Fruit fly (Drosophila melanogaster): ENCODE measurements around the gene CG32104.

The CG32104 gene

dm6 chr3L:12442593-12442992 is 43.5 kb upstream of the CG32104 start (continued):
- TF ChIP-seq Smox (GFP tag; optimal IDR thresholded peaks at IDR 0.05) = peak; percentile 75
- peak; percentile 63 for TF ChIP-seq fd59A (GFP tag; optimal IDR thresholded peaks at IDR 0.05)
- TF ChIP-seq CG8632 (GFP tag; optimal IDR thresholded peaks at IDR 0.05) = peak; percentile 60
- peak; percentile 65; the same call in 2 of the 3 replicates for TF ChIP-seq CG6163 (GFP tag; IDR thresholded peaks at IDR 0.05)
- TF ChIP-seq CG6792 (GFP tag; optimal IDR thresholded peaks at IDR 0.05) = peak; percentile 52
- peak; percentile 73 for TF ChIP-seq CG34406 (GFP tag; optimal IDR thresholded peaks at IDR 0.05)
- peak; percentile 77 for TF ChIP-seq Met (GFP tag; optimal IDR thresholded peaks at IDR 0.05)
- peak; percentile 55 for TF ChIP-seq Eip75B (GFP tag; optimal IDR thresholded peaks at IDR 0.05)
- TF ChIP-seq CG16779 (tag; optimal IDR thresholded peaks at IDR 0.05) = peak; percentile 5
- peak; percentile 66 for TF ChIP-seq CG8119 (GFP tag; IDR thresholded peaks at IDR 0.05)
- TF ChIP-seq eg (GFP tag; IDR thresholded peaks at IDR 0.05) = peak; percentile 50; the same call in 1 of the 3 replicates
- TF ChIP-seq Hr38 (GFP tag; optimal IDR thresholded peaks at IDR 0.05) = no peak
- TF ChIP-seq CG10669 (GFP tag; optimal IDR thresholded peaks at IDR 0.05) = peak; percentile 75
- peak; percentile 11 for TF ChIP-seq Blimp-1 (GFP tag; optimal IDR thresholded peaks at IDR 0.05)
- TF ChIP-seq CG7368 (GFP tag; optimal IDR thresholded peaks at IDR 0.05) = peak; percentile 37
- TF ChIP-seq svp (GFP tag) = peak; percentile 88
- TF ChIP-seq fkh (GFP tag; optimal IDR thresholded peaks at IDR 0.05) = no peak
- peak; percentile 73 for TF ChIP-seq achi (GFP tag; optimal IDR thresholded peaks at IDR 0.05)
- TF ChIP-seq lz (GFP tag; optimal IDR thresholded peaks at IDR 0.05) = peak; percentile 47
- peak; percentile 76 for TF ChIP-seq CG6808 (GFP tag; optimal IDR thresholded peaks at IDR 0.05)
- TF ChIP-seq Hr39 (GFP tag; optimal IDR thresholded peaks at IDR 0.05) = peak; percentile 53
- peak; percentile 71 for TF ChIP-seq Ets96B (tag; optimal IDR thresholded peaks at IDR 0.05)
- TF ChIP-seq CG1621 (tag; optimal IDR thresholded peaks at IDR 0.05) = peak; percentile 28
- no peak for TF ChIP-seq Lpt (GFP tag; optimal IDR thresholded peaks at IDR 0.05)
- TF ChIP-seq pdm3 (GFP tag; optimal IDR thresholded peaks at IDR 0.05) = peak; percentile 78
- TF ChIP-seq vri (GFP tag; optimal IDR thresholded peaks at IDR 0.05) = peak; percentile 45
- peak; percentile 73 for TF ChIP-seq CG3032 (tag; optimal IDR thresholded peaks at IDR 0.05)
- peak; percentile 3 for TF ChIP-seq CG6854 (GFP tag; optimal IDR thresholded peaks at IDR 0.05)
- TF ChIP-seq CG3919 (GFP tag; optimal IDR thresholded peaks at IDR 0.05) = peak; percentile 74
- peak; percentile 31 for TF ChIP-seq CG11902 (GFP tag; optimal IDR thresholded peaks at IDR 0.05)
- peak; percentile 59 for TF ChIP-seq CG15336 (GFP tag; IDR thresholded peaks at IDR 0.05)
- TF ChIP-seq Sox102F (GFP tag; optimal IDR thresholded peaks at IDR 0.05) = peak; percentile 83
- TF ChIP-seq CG6276 (GFP tag; optimal IDR thresholded peaks at IDR 0.05) = peak; percentile 36
- TF ChIP-seq Eip78C (GFP tag) = peak; percentile 94
- peak; percentile 33 for TF ChIP-seq CG10631 (GFP tag; optimal IDR thresholded peaks at IDR 0.05)
- peak; percentile 70 for TF ChIP-seq acj6 (GFP tag; optimal IDR thresholded peaks at IDR 0.05)
- no peak for TF ChIP-seq dac (GFP tag; optimal IDR thresholded peaks at IDR 0.05)
- TF ChIP-seq net (GFP tag; optimal IDR thresholded peaks at IDR 0.05) = peak; percentile 53
- peak; percentile 30 for TF ChIP-seq Ets21C (GFP tag; optimal IDR thresholded peaks at IDR 0.05)
- no peak for TF ChIP-seq Eip93F (GFP tag; optimal IDR thresholded peaks at IDR 0.05)
- no peak for TF ChIP-seq CG11762 (GFP tag; optimal IDR thresholded peaks at IDR 0.05; ENCODE audit: insufficient read depth)
- TF ChIP-seq CG9139 (GFP tag; optimal IDR thresholded peaks at IDR 0.05) = peak; percentile 37
- TF ChIP-seq Hr4 (GFP tag; optimal IDR thresholded peaks at IDR 0.05) = peak; percentile 66

DNA sequence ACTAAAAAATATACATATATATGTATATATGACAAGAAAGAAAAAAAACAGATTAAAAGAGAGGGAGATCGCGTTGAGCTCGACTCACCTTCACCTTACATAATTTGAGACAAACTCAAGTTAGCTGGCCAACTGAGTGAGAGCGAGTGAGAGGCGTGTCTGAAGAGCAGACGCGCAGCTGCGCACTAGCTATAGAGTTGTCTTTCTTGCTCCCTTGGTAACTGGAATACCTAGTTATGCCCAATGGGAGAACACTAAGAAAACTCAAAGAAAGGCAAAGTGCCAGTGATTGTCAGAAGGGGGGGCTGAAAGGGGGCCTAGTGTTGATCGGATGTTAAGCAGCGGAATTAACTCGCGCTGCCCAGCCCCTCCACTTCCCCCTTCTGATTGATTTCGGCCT is 35.3 kb upstream of the CG32104 start:
- TF ChIP-seq fkh (GFP tag; optimal IDR thresholded peaks at IDR 0.05) (peak; percentile 60), vri (GFP tag; optimal IDR thresholded peaks at IDR 0.05) (peak; percentile 76), CG9139 (GFP tag; optimal IDR thresholded peaks at IDR 0.05) (no peak), CG6276 (GFP tag; optimal IDR thresholded peaks at IDR 0.05) (no peak), CG1621 (tag; optimal IDR thresholded peaks at IDR 0.05) (no peak)

All from whole organism, prepupa.